Fruit fly (Drosophila melanogaster) whole organism, embryonic: Measurements from ENCODE around the gene Vajk1.

Source experiments
- Ada2b ChIP-seq: fragments of 200-800 bp; sonication (Bioruptor generic); IDR thresholded peaks from 2 replicates; pipeline ENCODE4 v1.3.6; 2022; ENCODE audit warnings: missing biosample characterization, missing genetic modification characterization
- Blimp-1 ChIP-seq: fragments of 200-800 bp; sonication (Bioruptor generic); optimal IDR thresholded peaks from 3 replicates; lab custom pipeline; 2018; ENCODE audit warnings: missing biosample characterization, missing genetic modification characterization, mild to moderate bottlenecking, moderate library complexity, missing genetic modification reagents
- CG11398 ChIP-seq: fragments of 200-800 bp; sonication (Bioruptor generic); optimal IDR thresholded peaks from 2 replicates; lab custom pipeline; 2016; ENCODE audit warnings: missing biosample characterization, missing genetic modification characterization
- CG16863 ChIP-seq: fragments of 200-800 bp; sonication (Bioruptor generic); optimal IDR thresholded peaks from 3 replicates; lab custom pipeline; 2016; ENCODE audit warnings: missing biosample characterization, missing genetic modification characterization
- CG17359 ChIP-seq: fragments of 200-800 bp; sonication (Bioruptor generic); optimal IDR thresholded peaks from 3 replicates; lab custom pipeline; 2018; ENCODE audit warnings: missing biosample characterization, mild to moderate bottlenecking, missing genetic modification characterization, moderate library complexity
- CG17568 ChIP-seq: fragments of 200-800 bp; sonication (Bioruptor generic); optimal IDR thresholded peaks from 2 replicates; lab custom pipeline; 2018; ENCODE audit warnings: missing biosample characterization, mild to moderate bottlenecking, missing genetic modification characterization, moderate library complexity
- CG2120 ChIP-seq: fragments of 200-800 bp; sonication (Bioruptor generic); optimal IDR thresholded peaks from 3 replicates; lab custom pipeline; 2016; ENCODE audit warnings: missing biosample characterization, missing genetic modification characterization
- CG4707 ChIP-seq: fragments of 200-800 bp; sonication (Bioruptor generic); optimal IDR thresholded peaks from 2 replicates; lab custom pipeline; 2018; ENCODE audit warnings: missing biosample characterization, mild to moderate bottlenecking, missing genetic modification characterization, moderate library complexity
- CG6254 ChIP-seq: fragments of 200-800 bp; sonication (Bioruptor generic); optimal IDR thresholded peaks from 3 replicates; lab custom pipeline; 2017; ENCODE audit warnings: mild to moderate bottlenecking, missing biosample characterization, missing genetic modification reagents, missing genetic modification characterization
- CG9437 ChIP-seq: fragments of 200-800 bp; sonication (Bioruptor generic); optimal IDR thresholded peaks from 2 replicates; lab custom pipeline; 2018; ENCODE audit warnings: missing biosample characterization, mild to moderate bottlenecking, missing genetic modification characterization
- CG9727 ChIP-seq: fragments of 200-800 bp; sonication (Bioruptor generic); optimal IDR thresholded peaks from 3 replicates; lab custom pipeline; 2017; ENCODE audit warnings: missing biosample characterization, mild to moderate bottlenecking, missing genetic modification characterization
- CkIIα-i1 ChIP-seq: fragments of 200-800 bp; sonication (Bioruptor generic); IDR thresholded peaks from 2 replicates; pipeline ENCODE4 v1.3.6; 2022; ENCODE audit warnings: missing biosample characterization, missing genetic modification characterization
- D ChIP-seq, 2 experiments: fragments of 200-800 bp in 1 of 2; fragments of >200 bp in 1 of 2; sonication (Bioruptor generic) in 1 of 2; optimal IDR thresholded peaks; 2 replicates in 1 of 2; 3 replicates in 1 of 2; lab custom pipeline; 2017; ENCODE audit warnings: mild to moderate bottlenecking in 1 of 2, missing biosample characterization in 1 of 2, missing genetic modification characterization in 1 of 2, missing genetic modification reagents in 1 of 2
- HLH54F ChIP-seq: fragments of 200-800 bp; sonication (Bioruptor generic); optimal IDR thresholded peaks from 3 replicates; lab custom pipeline; 2016; ENCODE audit warnings: missing biosample characterization, missing genetic modification characterization
- MBD-R2 ChIP-seq: fragments of 200-800 bp; sonication (Bioruptor generic); IDR thresholded peaks from 2 replicates; pipeline ENCODE4 v1.3.6; 2022; ENCODE audit warnings: missing biosample characterization, missing genetic modification characterization
- Med ChIP-seq: fragments of 200-800 bp; sonication (Bioruptor generic); peaks from one replicate; lab custom pipeline; 2016; ENCODE audit warnings: missing biosample characterization, missing genetic modification characterization, mild to moderate bottlenecking, inconsistent platforms, moderate library complexity
- Sry-β ChIP-seq: fragments of 200-800 bp; sonication (Bioruptor generic); optimal IDR thresholded peaks from 2 replicates; lab custom pipeline; 2018; ENCODE audit warnings: missing biosample characterization, mild to moderate bottlenecking, missing genetic modification characterization, moderate library complexity
- abd-A ChIP-seq: fragments of 200-800 bp; sonication (Bioruptor generic); optimal IDR thresholded peaks from 3 replicates; lab custom pipeline; 2019; ENCODE audit warnings: missing biosample characterization, mild to moderate bottlenecking, missing genetic modification characterization, moderate library complexity
- bsh ChIP-seq, 2 experiments: fragments of 200-800 bp; sonication (Bioruptor generic); optimal IDR thresholded peaks; 2 replicates each; lab custom pipeline; 2017 to 2018; ENCODE audit warnings: mild to moderate bottlenecking in 2 of 2, missing biosample characterization in 2 of 2, missing genetic modification characterization in 2 of 2, moderate library complexity in 1 of 2
- crol ChIP-seq: fragments of 200-800 bp; sonication (Bioruptor generic); IDR thresholded peaks from 2 replicates; pipeline ENCODE4 v1.3.6; 2022; ENCODE audit warnings: missing biosample characterization, missing genetic modification characterization
- ftz-f1 ChIP-seq: fragments of 200-800 bp; sonication (Bioruptor generic); optimal IDR thresholded peaks from 2 replicates; lab custom pipeline; 2016; ENCODE audit warnings: missing biosample characterization, missing genetic modification characterization
- hb ChIP-seq: fragments of 200-800 bp; sonication (Bioruptor generic); IDR thresholded peaks from 3 replicates; pipeline ENCODE4 v1.3.6; 2022; ENCODE audit warnings: missing biosample characterization, missing genetic modification characterization; ENCODE audit not compliant: partially characterized antibody
- phol ChIP-seq: fragments of 200-800 bp; sonication (Bioruptor generic); optimal IDR thresholded peaks from 3 replicates; lab custom pipeline; 2018; ENCODE audit warnings: missing biosample characterization, mild to moderate bottlenecking, missing genetic modification characterization, moderate library complexity
- sd ChIP-seq: fragments of 200-800 bp; sonication (Bioruptor generic); optimal IDR thresholded peaks from 3 replicates; lab custom pipeline; 2018; ENCODE audit warnings: missing biosample characterization, mild to moderate bottlenecking, missing genetic modification characterization, moderate library complexity
- so ChIP-seq: fragments of 200-800 bp; sonication (Bioruptor generic); IDR thresholded peaks from 3 replicates; pipeline ENCODE4 v1.3.6; 2022; ENCODE audit warnings: missing biosample characterization, missing genetic modification characterization

Gene Vajk1

DNA sequence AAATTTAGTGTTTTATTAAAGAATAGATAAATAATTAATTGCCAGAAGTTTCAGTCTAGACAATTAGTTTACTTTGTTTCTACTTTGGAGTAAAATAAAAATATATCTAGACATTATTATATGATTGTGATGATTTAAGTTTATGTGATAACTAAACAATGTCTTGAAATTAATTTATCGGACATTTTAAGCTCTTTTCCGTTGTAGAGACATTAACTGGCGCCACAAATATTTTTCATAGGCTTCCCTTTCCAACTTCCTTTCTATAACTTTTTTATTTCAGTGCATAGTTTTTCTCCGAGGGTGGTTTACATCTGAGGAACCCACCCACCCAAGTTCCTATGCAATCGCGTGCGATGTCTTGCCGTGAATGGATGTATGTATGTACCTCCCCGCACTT, 46.7 kb downstream of the Vajk1 start (continued):
- TF ChIP-seq CG4707 (no peak), CG17359 (tag; lab: Kevin White, UChicago) (peak; percentile 25), CG11398 (no peak), CG9437 (GFP tag; lab: Kevin White, UChicago) (peak; percentile 19), Blimp-1 (peak; percentile 61), phol (tag; lab: Kevin White, UChicago) (peak; percentile 65), hb (GFP tag; lab: Robert Waterston, UW) (no peak), CkIIα-i1 (GFP tag; lab: Robert Waterston, UW) (no peak), CG9727 (GFP tag; lab: Kevin White, UChicago) (peak; percentile 30), D (optimal IDR thresholded peaks at IDR 0.05; lab: Kevin White, UChicago) (no peak), D (GFP tag; optimal IDR thresholded peaks at IDR 0.05; lab: Kevin White, UChicago) (no peak), HLH54F (no peak), MBD-R2 (GFP tag; lab: Robert Waterston, UW) (no peak), ftz-f1 (GFP tag; lab: Kevin White, UChicago) (no peak), Sry-β (GFP tag; lab: Kevin White, UChicago) (no peak), CG6254 (GFP tag; lab: Kevin White, UChicago) (peak; percentile 36), Med (GFP tag; lab: Kevin White, UChicago) (peak; percentile 51)

DNA sequence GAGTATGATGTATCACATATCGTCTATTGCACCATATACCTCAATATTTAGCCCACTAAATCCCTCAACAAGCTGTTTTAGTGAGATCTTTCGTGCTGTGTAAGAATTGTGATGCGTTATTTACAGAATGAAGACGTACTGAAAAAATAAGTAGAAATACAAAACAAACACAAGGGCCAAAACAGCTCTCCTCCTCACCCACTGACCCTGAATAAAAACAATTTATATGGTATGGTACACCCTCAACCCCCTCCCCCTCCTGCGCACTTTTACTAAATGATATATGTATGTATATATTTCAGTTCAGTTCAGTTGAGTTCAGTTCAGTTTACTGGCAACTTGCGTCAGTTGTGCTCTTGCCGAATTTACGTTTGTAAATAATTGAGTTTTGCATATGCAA, 50.2 kb downstream of the Vajk1 start:
- no peak for TF ChIP-seq CG2120 (GFP tag; lab: Kevin White, UChicago)
- 0 out of 3 replicates have a peak, but pooled peaks have one; percentile 31 for TF ChIP-seq so (GFP tag; lab: Robert Waterston, UW)
- TF ChIP-seq crol: peak; percentile 50; the same call in 1 of the 2 replicates
- TF ChIP-seq bsh (GFP tag; optimal IDR thresholded peaks at IDR 0.05; lab: Kevin White, UChicago): no peak
- peak; percentile 51 for TF ChIP-seq sd (tag; lab: Kevin White, UChicago)
- TF ChIP-seq abd-A (tag; lab: Kevin White, UChicago): peak; percentile 18
- no peak for TF ChIP-seq CG17568 (GFP tag; lab: Kevin White, UChicago)
- TF ChIP-seq Ada2b: no peak
- TF ChIP-seq CG16863 (GFP tag; lab: Kevin White, UChicago): no peak
- TF ChIP-seq, all 482 proteins: peak for 4
